Worm (Caenorhabditis elegans): Measurements from ENCODE around the gene T05D4.2.

T05D4.2 gene

ce11 chrIII:13555234-13555633 lies 7.6 kb downstream of the T05D4.2 start, which contains the start of gene scav-2:
TSS of gene scav-2 (minus strand) at chrIII:13555334.
- TF ChIP-seq unc-62 (GFP tag; optimal IDR thresholded peaks at IDR 0.05) = no peak

DNA sequence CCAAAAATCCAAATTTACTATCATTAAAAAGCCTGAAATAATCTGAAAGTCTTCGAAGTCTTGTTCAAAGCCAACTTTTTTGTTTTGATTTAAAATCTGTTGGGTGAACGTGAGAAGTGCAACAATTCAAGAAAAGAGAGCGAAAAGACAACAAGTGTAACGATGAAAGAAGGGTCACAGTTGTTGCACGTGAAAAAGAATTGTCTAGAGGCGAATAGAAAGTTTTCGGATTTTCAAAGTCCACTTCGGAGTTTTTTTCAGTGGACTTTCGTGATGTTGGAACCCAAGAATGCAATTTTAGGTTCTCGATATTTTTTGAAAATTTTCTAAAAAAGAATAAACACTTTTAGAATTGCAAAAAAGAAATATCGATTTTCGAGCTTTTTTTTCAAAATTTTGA lies 12.9 kb downstream of the T05D4.2 start:
- TF ChIP-seq unc-62 (GFP tag; optimal IDR thresholded peaks at IDR 0.05) = no peak

DNA sequence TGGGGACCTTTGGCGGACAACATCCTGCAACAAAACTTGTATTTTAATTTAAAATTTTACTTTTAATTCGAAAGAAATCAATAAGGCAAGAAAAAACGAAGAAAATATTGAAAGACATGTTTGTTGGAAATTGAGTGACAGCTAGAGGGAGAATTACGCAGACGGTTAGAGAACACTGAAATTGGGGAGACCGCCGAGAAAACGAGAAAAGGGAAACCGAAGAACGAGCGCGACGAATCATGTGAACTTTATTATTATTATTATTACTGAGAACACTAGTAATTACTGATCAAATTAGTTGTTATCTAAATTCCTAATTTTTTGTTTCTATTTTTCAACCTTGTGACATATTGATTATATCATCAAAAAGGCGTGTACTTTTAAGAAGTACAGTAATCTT lies 13.9 kb downstream of the T05D4.2 start, which contains the start of gene mmad-1:
Gene mmad-1, minus strand, starts transcription at position 24 of the 400 bp plus-strand sequence.
- TF ChIP-seq unc-62 (GFP tag; optimal IDR thresholded peaks at IDR 0.05) = no peak

DNA sequence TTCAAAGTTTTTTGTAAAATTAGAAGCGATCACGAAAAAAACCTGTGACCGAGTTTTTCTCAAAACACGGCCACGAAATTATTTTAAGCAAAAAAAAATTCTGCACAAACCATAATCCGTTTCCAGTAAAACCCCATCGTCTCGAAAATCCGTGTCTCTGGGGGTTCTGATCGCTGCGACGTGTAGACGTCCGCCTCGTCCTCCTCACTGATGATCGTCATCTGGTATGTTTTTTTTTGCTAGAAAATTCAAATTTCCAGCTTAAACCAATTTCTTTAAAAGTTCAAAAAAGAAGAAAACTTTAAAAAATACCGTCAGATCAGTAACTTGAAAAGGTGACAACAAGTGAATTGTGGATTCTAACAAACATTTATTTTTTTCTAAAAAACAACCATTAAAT lies 16.3 kb downstream of the T05D4.2 start, which contains the start of gene Y76A2B.4:
Gene Y76A2B.4, minus strand, starts transcription at position 241 of the 400 bp plus-strand sequence.
- no peak for TF ChIP-seq unc-62 (GFP tag; optimal IDR thresholded peaks at IDR 0.05)

DNA sequence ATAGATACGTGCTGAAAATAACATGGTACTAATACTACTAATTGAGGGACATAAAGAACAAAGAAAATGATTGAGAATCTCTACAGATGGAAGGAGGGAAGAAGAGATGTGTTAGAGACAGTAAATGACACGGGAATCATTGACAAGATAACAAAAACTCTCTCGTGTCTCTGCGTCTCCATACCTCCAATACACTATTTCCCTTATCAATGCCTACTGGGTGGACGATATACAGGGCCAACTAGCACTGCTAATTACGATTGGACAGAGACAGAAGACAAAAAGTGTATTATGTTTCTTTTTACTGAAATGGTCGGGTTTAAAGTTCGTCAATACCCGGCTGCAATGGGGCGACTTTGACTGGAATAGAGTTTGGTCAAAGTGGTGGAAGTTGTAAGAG lies 18.3 kb downstream of the T05D4.2 start:
- TF ChIP-seq unc-62 (GFP tag; optimal IDR thresholded peaks at IDR 0.05) = no peak

ce11 chrIII:13543434-13543833 lies 19.4 kb downstream of the T05D4.2 start, which contains the start of gene acs-5:
TSS of gene acs-5 (minus strand) at chrIII:13543534.
- no peak for TF ChIP-seq unc-62 (GFP tag; optimal IDR thresholded peaks at IDR 0.05)

DNA sequence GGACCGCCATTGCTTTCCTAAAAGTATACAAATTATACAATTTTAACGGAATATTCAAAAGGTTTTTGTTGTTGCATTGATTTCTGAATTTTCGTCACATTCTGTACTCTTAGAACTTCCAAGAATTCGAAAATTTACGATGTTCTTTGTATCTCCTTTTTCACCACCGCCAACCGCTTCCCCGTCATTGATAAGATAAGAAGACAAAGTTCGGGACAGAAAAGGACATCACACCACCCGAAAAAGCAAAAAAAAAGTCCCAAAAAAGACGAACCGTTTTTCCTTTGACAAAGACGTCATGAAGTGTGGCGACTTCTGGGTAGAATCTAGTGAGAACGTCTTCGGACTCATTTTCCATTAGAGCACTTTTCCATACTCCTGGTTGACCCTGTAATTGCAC lies 20.4 kb downstream of the T05D4.2 start:
- TF ChIP-seq unc-62 (GFP tag; optimal IDR thresholded peaks at IDR 0.05) = no peak

DNA sequence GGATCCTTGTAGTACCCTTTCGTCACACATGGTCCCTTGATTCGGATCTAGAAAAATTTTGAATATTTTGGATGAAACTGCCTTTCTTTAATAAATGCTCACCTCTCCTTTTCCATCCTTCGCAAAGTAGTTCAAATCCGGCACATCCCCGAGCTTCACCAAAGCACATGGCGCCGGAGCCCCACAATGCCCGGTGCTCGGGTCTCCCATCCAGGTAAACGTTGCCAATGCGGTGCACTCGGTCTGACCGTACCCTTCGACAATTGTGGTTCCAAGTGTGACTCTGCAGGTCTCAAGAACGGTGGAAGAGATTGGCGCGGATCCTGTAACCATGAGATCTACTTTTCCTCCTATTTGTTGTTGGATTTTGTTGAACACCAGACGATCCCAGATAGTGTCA lies 22.1 kb downstream of the T05D4.2 start:
- TF ChIP-seq unc-62 (GFP tag; optimal IDR thresholded peaks at IDR 0.05) = no peak

DNA sequence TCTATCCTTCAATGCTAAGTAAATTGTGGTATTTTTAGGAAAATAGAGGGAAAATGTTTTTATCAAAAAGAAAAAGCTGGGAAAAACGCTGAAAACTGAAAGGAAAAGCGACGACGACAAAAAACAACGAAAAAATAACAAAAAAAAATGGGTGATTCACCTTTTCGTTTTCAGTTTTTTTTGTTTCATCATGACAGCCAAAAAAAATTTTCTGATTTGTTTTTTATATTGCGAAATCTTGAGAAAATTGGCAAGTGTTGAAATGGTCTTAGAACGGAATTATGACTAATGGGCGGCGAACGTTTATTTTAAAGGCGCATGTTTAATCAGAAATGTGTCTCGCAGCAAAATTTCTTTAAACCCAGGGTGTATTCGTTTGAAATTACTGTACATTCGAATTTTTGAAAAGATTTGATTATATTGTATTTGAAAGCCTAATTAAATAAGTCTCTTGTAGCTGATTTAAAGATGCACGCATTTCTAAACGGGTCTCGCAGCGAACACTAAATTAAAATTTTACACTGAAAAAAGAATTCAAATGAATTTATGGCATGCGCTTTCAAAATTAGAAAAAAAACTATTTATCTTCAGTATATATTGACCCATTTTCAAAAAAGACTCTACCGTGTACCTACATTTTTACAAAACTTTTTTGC lies 27.0 kb downstream of the T05D4.2 start:
- TF ChIP-seq unc-62 (GFP tag; optimal IDR thresholded peaks at IDR 0.05) = no peak

DNA sequence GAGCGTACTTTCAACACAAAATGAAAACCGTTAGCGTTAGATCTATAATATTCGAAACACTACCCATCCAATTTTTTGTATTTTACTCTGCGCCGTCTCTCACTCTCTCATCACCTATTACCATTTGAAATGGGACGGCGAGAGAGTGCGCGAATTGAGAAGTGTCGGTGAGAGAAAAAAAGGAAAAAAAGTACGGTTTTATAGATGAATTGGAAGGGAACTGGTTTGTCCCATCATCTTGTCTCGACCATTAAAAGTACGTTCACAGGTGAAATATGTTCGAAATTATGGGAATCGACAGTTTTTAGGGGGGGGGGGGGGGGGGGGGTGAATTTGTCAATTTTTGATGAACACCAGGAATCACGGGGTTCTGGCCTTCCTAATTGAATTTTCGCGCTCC lies 28.2 kb downstream of the T05D4.2 start:
- TF ChIP-seq unc-62 (GFP tag; optimal IDR thresholded peaks at IDR 0.05) = no peak

- no peak for TF ChIP-seq unc-62 (GFP tag; optimal IDR thresholded peaks at IDR 0.05)
Observed at ce11 chrIII:13530838-13531237, 32.0 kb downstream of the T05D4.2 start.

ce11 chrIII:13530017-13530416 lies 32.9 kb downstream of the T05D4.2 start:
- no peak for TF ChIP-seq unc-62 (GFP tag; optimal IDR thresholded peaks at IDR 0.05)

ce11 chrIII:13528513-13529249 lies 34.2 kb downstream of the T05D4.2 start:
- no peak for TF ChIP-seq unc-62 (GFP tag; optimal IDR thresholded peaks at IDR 0.05)

DNA sequence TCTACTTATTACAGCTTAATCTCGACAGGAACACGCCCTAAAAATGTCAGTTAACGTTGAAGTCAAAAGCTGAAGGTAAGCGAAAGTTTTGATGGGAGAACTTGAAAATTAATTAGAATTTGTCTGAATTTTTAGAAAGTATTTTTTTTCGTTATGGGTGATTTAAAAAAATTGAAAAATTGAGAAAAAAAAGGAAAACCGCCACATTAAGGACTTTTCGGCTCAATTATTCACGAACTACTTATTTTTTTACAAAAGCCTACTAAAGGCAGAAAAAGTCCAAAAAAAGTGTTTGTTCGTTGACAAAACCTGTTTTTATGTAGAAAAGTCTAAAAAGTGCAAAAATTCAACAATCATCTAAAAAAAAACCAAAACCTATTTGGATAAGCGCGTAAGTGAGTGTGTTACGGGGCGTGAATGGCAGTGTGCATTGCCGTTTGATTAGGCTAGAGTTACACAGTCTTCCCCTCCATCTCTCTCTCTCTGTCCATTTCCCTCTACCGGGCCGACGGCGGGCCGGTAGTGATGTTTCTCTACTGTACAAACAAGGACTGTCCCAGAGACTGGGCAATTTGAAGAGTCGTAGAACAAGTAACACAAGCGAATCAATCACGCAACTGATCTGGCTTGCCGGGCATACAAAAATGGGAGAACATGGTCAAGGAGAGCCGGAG lies 35.3 kb downstream of the T05D4.2 start, which contains the start of gene lron-13:
Gene lron-13, plus strand, starts transcription at position 15 of the 674 bp plus-strand sequence.
- no peak for TF ChIP-seq unc-62 (GFP tag; optimal IDR thresholded peaks at IDR 0.05)

- no peak for TF ChIP-seq unc-62 (GFP tag; optimal IDR thresholded peaks at IDR 0.05)
Observed at ce11 chrIII:13526702-13527101, 36.2 kb downstream of the T05D4.2 start.

DNA sequence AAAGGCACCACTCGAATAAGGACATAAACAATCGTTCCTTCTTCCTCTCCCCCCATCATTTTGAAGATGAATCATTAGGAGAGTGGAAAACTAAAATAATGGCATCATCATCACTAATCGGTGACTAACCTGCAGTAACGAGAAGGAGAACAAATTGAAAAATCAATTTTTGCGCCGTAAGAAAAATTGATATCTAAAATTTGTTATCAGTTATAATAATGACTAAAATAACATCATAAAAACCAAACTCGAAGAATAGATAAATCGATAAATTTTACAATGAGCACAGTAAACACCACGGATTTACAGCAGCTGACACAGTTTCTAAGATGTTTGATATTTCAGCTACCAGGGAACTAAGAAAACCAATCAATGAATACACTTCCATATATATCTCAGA lies 36.7 kb downstream of the T05D4.2 start:
- no peak for TF ChIP-seq unc-62 (GFP tag; optimal IDR thresholded peaks at IDR 0.05)

All from whole organism, dauer.